Worm (Caenorhabditis elegans) whole organism, young adult: ENCODE measurements around the gene R04F11.3.

Source experiments
- F33H1.4 ChIP-seq: fragments of 200-800 bp; sonication (Bioruptor generic); IDR thresholded peaks from 2 replicates; pipeline ENCODE4 v1.3.6; 2022; ENCODE audit warnings: missing genetic modification reagents, missing genetic modification characterization, missing compliant biosample characterization
- F37B4.10 ChIP-seq: fragments of 200-800 bp; sonication (Bioruptor generic); IDR thresholded peaks from 2 replicates; pipeline ENCODE4 v1.3.6; 2022; ENCODE audit warnings: missing genetic modification characterization, missing compliant biosample characterization
- F57C9.4 ChIP-seq: sonication (generic microtip); optimal IDR thresholded peaks from 2 replicates; lab custom pipeline; 2017; ENCODE audit warnings: mild to moderate bottlenecking, missing genetic modification characterization, missing compliant biosample characterization
- T07F8.4 ChIP-seq: sonication (generic microtip); optimal IDR thresholded peaks from 2 replicates; lab custom pipeline; 2016; ENCODE audit warnings: mild to moderate bottlenecking, missing genetic modification characterization, moderate library complexity, missing compliant biosample characterization
- T26A5.8 ChIP-seq: sonication (generic microtip); optimal IDR thresholded peaks from 2 replicates; lab custom pipeline; 2016; ENCODE audit warnings: missing genetic modification characterization, missing compliant biosample characterization
- Y56A3A.18 ChIP-seq: fragments of 200-800 bp; sonication (Bioruptor generic); IDR thresholded peaks from 2 replicates; pipeline ENCODE4 v1.3.6; 2022; ENCODE audit warnings: missing genetic modification reagents, missing genetic modification characterization, missing compliant biosample characterization
- Y79H2A.3 ChIP-seq: fragments of 200-800 bp; sonication (Bioruptor generic); conservative IDR thresholded peaks from 2 replicates; pipeline ENCODE4 v1.3.6; 2022; ENCODE audit warnings: missing genetic modification reagents, missing genetic modification characterization, missing compliant biosample characterization
- akir-1 ChIP-seq: fragments of 200-800 bp; sonication (Bioruptor generic); optimal IDR thresholded peaks from 2 replicates; lab custom pipeline; 2018; ENCODE audit warnings: mild to moderate bottlenecking, missing genetic modification characterization, moderate library complexity, missing compliant biosample characterization
- aptf-3 ChIP-seq: fragments of 200-800 bp; sonication (Bioruptor generic); IDR thresholded peaks from 2 replicates; pipeline ENCODE4 v1.3.6; 2022; ENCODE audit warnings: missing genetic modification characterization, missing compliant biosample characterization
- atf-7 ChIP-seq: sonication (generic microtip); optimal IDR thresholded peaks from 2 replicates; lab custom pipeline; 2017; ENCODE audit warnings: mild to moderate bottlenecking, missing genetic modification characterization, missing compliant biosample characterization
- attf-6 ChIP-seq: fragments of 200-800 bp; sonication (Bioruptor generic); IDR thresholded peaks from 2 replicates; pipeline ENCODE4 v1.3.6; 2022; ENCODE audit warnings: missing genetic modification reagents, missing genetic modification characterization, missing compliant biosample characterization
- bed-1 ChIP-seq: fragments of 200-800 bp; sonication (Bioruptor generic); IDR thresholded peaks from 2 replicates; pipeline ENCODE4 v1.3.6; 2022; ENCODE audit warnings: missing genetic modification reagents, missing genetic modification characterization, missing compliant biosample characterization
- bed-2 ChIP-seq: fragments of 200-800 bp; sonication (Bioruptor generic); IDR thresholded peaks from 2 replicates; pipeline ENCODE4 v1.3.6; 2022; ENCODE audit warnings: missing genetic modification reagents, missing genetic modification characterization, missing compliant biosample characterization
- cebp-1 ChIP-seq, 2 experiments: fragments of 200-800 bp in 1 of 2; sonication (Bioruptor generic) in 1 of 2; sonication (generic microtip) in 1 of 2; IDR thresholded peaks in 1 of 2; optimal IDR thresholded peaks in 1 of 2; 2 replicates each; pipeline versions ENCODE4 v1.3.6 to Lab custom; 2017 to 2022; ENCODE audit warnings: missing compliant biosample characterization in 2 of 2, missing genetic modification characterization in 2 of 2, mild to moderate bottlenecking in 1 of 2, missing genetic modification reagents in 1 of 2, moderate library complexity in 1 of 2
- chd-7 ChIP-seq: sonication (generic microtip); optimal IDR thresholded peaks from 2 replicates; lab custom pipeline; 2016; ENCODE audit warnings: mild to moderate bottlenecking, missing genetic modification characterization, moderate library complexity, missing compliant biosample characterization
- egl-18 ChIP-seq: fragments of 200-800 bp; sonication (Bioruptor generic); IDR thresholded peaks from 2 replicates; pipeline ENCODE4 v1.3.6; 2022; ENCODE audit warnings: missing genetic modification reagents, missing genetic modification characterization, missing compliant biosample characterization
- him-1 ChIP-seq: sonication (generic microtip); optimal IDR thresholded peaks from 2 replicates; lab custom pipeline; 2016; ENCODE audit warnings: missing genotype, missing genetic modification reagents, missing genetic modification characterization, missing compliant biosample characterization
- hlh-26 ChIP-seq: fragments of 200-800 bp; sonication (Bioruptor generic); conservative IDR thresholded peaks from 2 replicates; pipeline ENCODE4 v1.3.6; 2022; ENCODE audit warnings: missing genetic modification reagents, missing genetic modification characterization, missing compliant biosample characterization
- hmg-1.2 ChIP-seq: fragments of 200-800 bp; sonication (Bioruptor generic); IDR thresholded peaks from 2 replicates; pipeline ENCODE4 v1.3.6; 2022; ENCODE audit warnings: missing genetic modification reagents, missing genetic modification characterization, missing compliant biosample characterization
- hmg-20 ChIP-seq: fragments of 200-800 bp; sonication (Bioruptor generic); IDR thresholded peaks from 2 replicates; pipeline ENCODE4 v1.3.6; 2022; ENCODE audit warnings: missing genetic modification reagents, missing genetic modification characterization, missing compliant biosample characterization
- hrde-1 ChIP-seq: sonication (generic microtip); optimal IDR thresholded peaks from 2 replicates; lab custom pipeline; 2016; ENCODE audit warnings: missing genetic modification characterization, mild to moderate bottlenecking, missing compliant biosample characterization, moderate library complexity, missing genotype, missing genetic modification reagents, borderline replicate concordance
- let-526 ChIP-seq: fragments of 200-800 bp; sonication (Bioruptor generic); IDR thresholded peaks from 2 replicates; pipeline ENCODE4 v1.3.6; 2022; ENCODE audit warnings: missing genetic modification reagents, missing genetic modification characterization, missing compliant biosample characterization
- let-607 ChIP-seq, 2 experiments: fragments of 200-800 bp in 1 of 2; sonication (Bioruptor generic) in 1 of 2; sonication (generic microtip) in 1 of 2; optimal IDR thresholded peaks; 2 replicates each; lab custom pipeline; 2016 to 2018; ENCODE audit warnings: mild to moderate bottlenecking in 2 of 2, missing compliant biosample characterization in 2 of 2, missing genetic modification characterization in 2 of 2, moderate library complexity in 2 of 2, missing genotype in 1 of 2
- lir-1 ChIP-seq: fragments of 200-800 bp; sonication (Bioruptor generic); conservative IDR thresholded peaks from 2 replicates; pipeline ENCODE4 v1.3.6; 2022; ENCODE audit warnings: missing genetic modification reagents, missing genetic modification characterization, missing compliant biosample characterization
- nfyb-1 ChIP-seq: fragments of 200-800 bp; sonication (Bioruptor generic); IDR thresholded peaks from 2 replicates; pipeline ENCODE4 v1.3.6; 2022; ENCODE audit warnings: missing genetic modification reagents, missing genetic modification characterization, missing compliant biosample characterization
- nhr-120 ChIP-seq: fragments of 200-800 bp; sonication (Bioruptor generic); IDR thresholded peaks from 2 replicates; pipeline ENCODE4 v1.3.6; 2022; ENCODE audit warnings: missing genetic modification characterization, missing compliant biosample characterization
- nhr-27 ChIP-seq: fragments of 200-800 bp; sonication (Bioruptor generic); optimal IDR thresholded peaks from 2 replicates; lab custom pipeline; 2018; ENCODE audit warnings: mild to moderate bottlenecking, missing genetic modification characterization, moderate library complexity, missing compliant biosample characterization
- pbrm-1 ChIP-seq: fragments of 200-800 bp; sonication (Bioruptor generic); IDR thresholded peaks from 2 replicates; pipeline ENCODE4 v1.3.6; 2022; ENCODE audit warnings: missing genetic modification reagents, missing genetic modification characterization, missing compliant biosample characterization
- rcor-1 ChIP-seq: fragments of 200-800 bp; sonication (Bioruptor generic); IDR thresholded peaks from 2 replicates; pipeline ENCODE4 v1.3.6; 2022; ENCODE audit warnings: missing genetic modification reagents, missing genetic modification characterization, missing compliant biosample characterization
- sdz-38 ChIP-seq: sonication (generic microtip); optimal IDR thresholded peaks from 2 replicates; lab custom pipeline; 2016; ENCODE audit warnings: missing genotype, missing genetic modification characterization, missing compliant biosample characterization
- snpc-1.3 ChIP-seq: sonication (generic microtip); optimal IDR thresholded peaks from 2 replicates; lab custom pipeline; 2017; ENCODE audit warnings: missing genetic modification characterization, mild to moderate bottlenecking, missing compliant biosample characterization, antibody characterized with exemption, moderate library complexity, missing genotype, missing genetic modification reagents; ENCODE audit not compliant: insufficient read depth
- snpc-3.4 ChIP-seq: sonication (generic microtip); optimal IDR thresholded peaks from 2 replicates; lab custom pipeline; 2017; ENCODE audit warnings: missing genetic modification characterization, mild to moderate bottlenecking, missing compliant biosample characterization, antibody characterized with exemption, moderate library complexity, missing genotype, missing genetic modification reagents
- snpc-4 ChIP-seq, 5 experiments: fragments of 150-350 bp in 1 of 5; sonication (generic microtip) in 4 of 5; optimal IDR thresholded peaks; 2 replicates each; lab custom pipeline; 2014 to 2018; ENCODE audit warnings: missing genetic modification characterization in 5 of 5, missing biosample characterization in 3 of 5, antibody characterized with exemption in 2 of 5, mild to moderate bottlenecking in 2 of 5, missing compliant biosample characterization in 2 of 5, missing genotype in 2 of 5, moderate library complexity in 2 of 5, missing genetic modification reagents in 1 of 5
- tbp1 ChIP-seq: fragments of 200-800 bp; sonication (Bioruptor generic); optimal IDR thresholded peaks from 2 replicates; lab custom pipeline; 2018; ENCODE audit warnings: mild to moderate bottlenecking, missing genetic modification characterization, missing compliant biosample characterization
- tlf-1 ChIP-seq: fragments of 200-800 bp; sonication (Bioruptor generic); optimal IDR thresholded peaks from 2 replicates; lab custom pipeline; 2018; ENCODE audit warnings: mild to moderate bottlenecking, missing genetic modification characterization, missing compliant biosample characterization
- unc-130 ChIP-seq: sonication (generic microtip); optimal IDR thresholded peaks from 2 replicates; lab custom pipeline; 2016; ENCODE audit warnings: missing genetic modification reagents, missing genetic modification characterization, missing compliant biosample characterization
- unc-62 ChIP-seq: fragments of 150-350 bp; optimal IDR thresholded peaks from 2 replicates; lab custom pipeline; 2014; ENCODE audit warnings: missing biosample characterization, missing genetic modification reagents, missing genetic modification characterization
- zfh-2 ChIP-seq: fragments of 200-800 bp; sonication (Bioruptor generic); conservative IDR thresholded peaks from 2 replicates; pipeline ENCODE4 v1.3.6; 2022; ENCODE audit warnings: missing genetic modification reagents, missing genetic modification characterization, missing compliant biosample characterization
- ztf-22 ChIP-seq: fragments of 200-800 bp; sonication (Bioruptor generic); optimal IDR thresholded peaks from 2 replicates; lab custom pipeline; 2018; ENCODE audit warnings: mild to moderate bottlenecking, missing genetic modification characterization, moderate library complexity, missing compliant biosample characterization
- ztf-26 ChIP-seq: sonication (generic microtip); optimal IDR thresholded peaks from 2 replicates; lab custom pipeline; 2017; ENCODE audit warnings: missing genetic modification characterization, missing compliant biosample characterization
- ztf-28 ChIP-seq: fragments of 200-800 bp; sonication (Bioruptor generic); IDR thresholded peaks from 2 replicates; pipeline ENCODE4 v1.3.6; 2022; ENCODE audit warnings: missing genetic modification reagents, missing genetic modification characterization, missing compliant biosample characterization

Gene R04F11.3

ce11 chrV:12343419-12343969 is 26.5 kb upstream of the R04F11.3 start, which contains the start of gene tomm-20 (continued):
- TF ChIP-seq snpc-1.3, result peak; percentile 38
- TF ChIP-seq let-607 (tag; optimal IDR thresholded peaks at IDR 0.05; lab: Kevin White, UChicago), result peak in 1 of 2 experiments; percentile 76
- no peak for TF ChIP-seq T26A5.8 (tag; lab: Kevin White, UChicago)
- peak; percentile 38 for TF ChIP-seq hrde-1 (tag; lab: Kevin White, UChicago)
- TF ChIP-seq nhr-120 (GFP tag; lab: Robert Waterston, UW), result no peak
- no peak for TF ChIP-seq ztf-22 (GFP tag; lab: Kevin White, UChicago)
- no peak for TF ChIP-seq let-526 (GFP tag; lab: Robert Waterston, UW)
- TF ChIP-seq bed-1 (GFP tag; lab: Robert Waterston, UW), result no peak
- no peak for TF ChIP-seq F57C9.4 (tag; lab: Kevin White, UChicago)
- TF ChIP-seq ztf-28 (GFP tag; lab: Robert Waterston, UW), result no peak
- peak; percentile 77; the same call in 1 of the 2 replicates for TF ChIP-seq hmg-20 (GFP tag; lab: Robert Waterston, UW)
- TF ChIP-seq unc-130 (GFP tag; lab: Kevin White, UChicago), result peak; percentile 69
- TF ChIP-seq tlf-1 (GFP tag; lab: Kevin White, UChicago), result peak; percentile 86
- TF ChIP-seq cebp-1 (GFP tag; IDR thresholded peaks at IDR 0.05; lab: Robert Waterston, UW), result no peak
- TF ChIP-seq cebp-1 (tag; optimal IDR thresholded peaks at IDR 0.05; lab: Kevin White, UChicago), result peak; percentile 85
- TF ChIP-seq snpc-4 (GFP tag; optimal IDR thresholded peaks at IDR 0.05; lab: Kevin White, UChicago), result peak; percentile 47
- TF ChIP-seq snpc-4 (tag; optimal IDR thresholded peaks at IDR 0.05; lab: Kevin White, UChicago), result peak; percentile 77 to 85 (median 78)
- peak; percentile 80 for TF ChIP-seq snpc-3.4 (tag; lab: Kevin White, UChicago)
- TF ChIP-seq nfyb-1, result peak; percentile 94
- no peak for TF ChIP-seq chd-7 (tag; lab: Kevin White, UChicago)
- TF ChIP-seq T07F8.4 (tag; lab: Kevin White, UChicago), result no peak
- peak; percentile 53 for TF ChIP-seq him-1 (tag; lab: Kevin White, UChicago)
- no peak for TF ChIP-seq nhr-27 (tag; lab: Kevin White, UChicago)
- peak; percentile 92 for TF ChIP-seq pbrm-1
- 0 out of 2 replicates have a peak, but pooled peaks have one; percentile 66 for TF ChIP-seq egl-18 (GFP tag; lab: Robert Waterston, UW)
- no peak for TF ChIP-seq unc-62
- no peak for TF ChIP-seq F37B4.10 (GFP tag; lab: Robert Waterston, UW)
- TF ChIP-seq lir-1 (GFP tag; lab: Robert Waterston, UW), result peak; percentile 77
- peak; percentile 84 for TF ChIP-seq Y56A3A.18
- no peak for TF ChIP-seq attf-6 (GFP tag; lab: Robert Waterston, UW)

- TF ChIP-seq bed-2 (GFP tag; lab: Robert Waterston, UW), result no peak
- TF ChIP-seq ztf-26 (tag; lab: Kevin White, UChicago), result no peak
- TF ChIP-seq hlh-26, result no peak
- no peak for TF ChIP-seq ztf-22 (GFP tag; lab: Kevin White, UChicago)
- TF ChIP-seq sdz-38 (tag; lab: Kevin White, UChicago), result no peak
- TF ChIP-seq Y79H2A.3, result no peak
- no peak for TF ChIP-seq hmg-1.2 (GFP tag; lab: Robert Waterston, UW)
- TF ChIP-seq tbp1 (GFP tag; lab: Kevin White, UChicago), result no peak
- TF ChIP-seq rcor-1 (GFP tag; lab: Robert Waterston, UW), result no peak
- TF ChIP-seq F37B4.10 (GFP tag; lab: Robert Waterston, UW), result no peak
- no peak for TF ChIP-seq aptf-3 (GFP tag; lab: Robert Waterston, UW)
- no peak for TF ChIP-seq akir-1 (GFP tag; lab: Kevin White, UChicago)
- no peak for TF ChIP-seq F33H1.4 (GFP tag; lab: Robert Waterston, UW)
- TF ChIP-seq unc-130 (GFP tag; lab: Kevin White, UChicago), result no peak
- TF ChIP-seq atf-7 (tag; lab: Kevin White, UChicago), result no peak
- TF ChIP-seq zfh-2 (GFP tag; lab: Robert Waterston, UW), result no peak
These were observed 20.9 kb upstream of the R04F11.3 start, which contains the start of gene twk-13 for ce11 chrV:12337894-12338293. Gene twk-13 (minus strand): TSS chrV:12337994.
